Worm (Caenorhabditis elegans): ENCODE measurements around the gene fmi-1.

DNA sequence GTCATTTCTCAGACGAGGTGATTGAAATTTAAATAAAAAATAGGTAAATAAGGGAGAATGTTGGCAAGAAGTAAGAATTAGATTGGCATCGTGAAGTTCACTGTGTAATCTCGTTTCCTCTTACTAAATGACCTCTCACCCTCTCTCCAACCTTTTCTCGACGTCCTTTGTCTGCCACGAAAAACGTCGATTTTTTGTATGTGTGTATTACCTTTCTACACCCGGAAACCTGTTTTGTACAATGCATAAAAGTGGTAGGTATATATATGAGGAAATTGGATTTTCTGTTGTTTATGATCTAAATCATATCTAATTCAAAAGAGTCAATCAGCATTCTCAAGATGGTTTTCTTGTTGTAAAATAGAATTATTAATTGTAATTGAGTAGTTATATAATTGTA is 26.0 kb upstream of the fmi-1 start, which contains the start of the genes F15B9.11 and dsl-7:
- TF ChIP-seq ZK546.5 (tag; optimal IDR thresholded peaks at IDR 0.05) = no peak
- no peak for TF ChIP-seq jun-1 (tag; optimal IDR thresholded peaks at IDR 0.05)
- TF ChIP-seq aly-2 (tag; optimal IDR thresholded peaks at IDR 0.05) = no peak
- TF ChIP-seq zag-1 (tag; optimal IDR thresholded peaks at IDR 0.05) = no peak
- no peak for TF ChIP-seq nhr-76 (tag; optimal IDR thresholded peaks at IDR 0.05)
- no peak for TF ChIP-seq snpc-4 (tag; optimal IDR thresholded peaks at IDR 0.05)
- TF ChIP-seq ces-1 (GFP tag; optimal IDR thresholded peaks at IDR 0.05) = no peak
